Worm (Caenorhabditis elegans) whole organism, L1 larva: ENCODE measurements around the gene F48B9.3.

Experiments used
- C04F5.9 ChIP-seq: sonication (generic microtip); optimal IDR thresholded peaks from 2 replicates; lab custom pipeline; 2016; ENCODE audit warnings: missing genetic modification characterization, missing compliant biosample characterization
- ceh-82 ChIP-seq, 3 experiments: fragments of 150-350 bp in 1 of 3; sonication (generic microtip) in 2 of 3; optimal IDR thresholded peaks; 2 replicates each; lab custom pipeline; 2014 to 2017; ENCODE audit warnings: missing biosample characterization in 3 of 3, missing genetic modification characterization in 3 of 3
- fos-1 ChIP-seq: fragments of 150-350 bp; optimal IDR thresholded peaks from 2 replicates; lab custom pipeline; 2014; ENCODE audit warnings: missing biosample characterization, missing genetic modification characterization
- lin-13 ChIP-seq: fragments of 150-350 bp; optimal IDR thresholded peaks from 2 replicates; lab custom pipeline; 2014; ENCODE audit warnings: missing biosample characterization, missing genetic modification reagents, missing genetic modification characterization
- mdl-1 ChIP-seq, 2 experiments: fragments of 150-350 bp; optimal IDR thresholded peaks; 2 replicates each; lab custom pipeline; 2014 to 2017; ENCODE audit warnings: missing biosample characterization in 2 of 2, missing genetic modification characterization in 2 of 2, inconsistent platforms in 1 of 2
- nhr-11 ChIP-seq: fragments of 150-350 bp; optimal IDR thresholded peaks from 2 replicates; lab custom pipeline; 2014; ENCODE audit warnings: missing biosample characterization, missing genetic modification characterization
- nhr-12 ChIP-seq: sonication (generic microtip); optimal IDR thresholded peaks from 2 replicates; lab custom pipeline; 2017; ENCODE audit warnings: missing biosample characterization, missing genetic modification characterization
- nhr-76 ChIP-seq: sonication (generic microtip); optimal IDR thresholded peaks from 2 replicates; lab custom pipeline; 2017; ENCODE audit warnings: missing biosample characterization, missing genetic modification characterization
- snpc-4 ChIP-seq: fragments of 150-350 bp; optimal IDR thresholded peaks from 2 replicates; lab custom pipeline; 2014; ENCODE audit warnings: missing biosample characterization, missing genetic modification characterization
- sup-37 ChIP-seq: fragments of 200-800 bp; sonication (Bioruptor generic); optimal IDR thresholded peaks from 2 replicates; lab custom pipeline; 2018; ENCODE audit warnings: mild to moderate bottlenecking, missing genetic modification characterization, missing compliant biosample characterization
- zip-4 ChIP-seq: fragments of 200-800 bp; sonication (Bioruptor generic); optimal IDR thresholded peaks from 2 replicates; lab custom pipeline; 2018; ENCODE audit warnings: mild to moderate bottlenecking, missing genetic modification characterization, moderate library complexity, missing compliant biosample characterization

DNA sequence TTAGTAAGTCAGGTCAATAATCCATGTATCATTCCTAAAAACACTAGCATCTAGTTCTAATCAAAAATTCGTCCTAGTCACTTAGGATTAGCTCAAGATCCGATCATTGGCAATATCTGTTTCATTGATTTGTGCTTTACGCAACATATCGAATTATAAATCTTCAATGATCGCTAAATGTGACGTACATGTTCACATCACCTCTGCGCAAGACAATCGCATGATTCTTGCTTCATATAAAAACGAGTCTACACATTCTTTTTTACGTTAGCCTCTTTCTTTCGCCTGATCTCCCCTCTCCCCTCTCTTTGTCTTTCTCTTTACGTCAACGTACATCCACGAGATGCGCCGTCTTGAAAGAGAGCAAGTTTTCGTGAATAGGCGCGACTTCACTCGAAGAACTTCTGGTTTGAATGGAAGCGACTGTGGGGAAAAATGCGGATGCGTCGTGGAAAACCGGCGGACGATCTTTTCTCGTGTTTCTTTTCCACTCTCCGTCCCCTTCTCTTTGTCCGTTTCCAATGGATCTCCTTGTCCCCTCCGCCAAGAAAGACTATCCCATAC lies 48.5 kb upstream of the F48B9.3 start:
- TF ChIP-seq fos-1 (tag; lab: Kevin White, UChicago) (no peak), nhr-12 (tag; lab: Kevin White, UChicago) (no peak), nhr-11 (tag; lab: Kevin White, UChicago) (no peak), snpc-4 (tag; lab: Kevin White, UChicago) (no peak), ceh-82 (tag; optimal IDR thresholded peaks at IDR 0.05; lab: Kevin White, UChicago) (no peak), lin-13 (no peak), sup-37 (GFP tag; lab: Kevin White, UChicago) (no peak), C04F5.9 (tag; lab: Kevin White, UChicago) (no peak), zip-4 (GFP tag; lab: Kevin White, UChicago) (no peak), mdl-1 (tag; optimal IDR thresholded peaks at IDR 0.05; lab: Kevin White, UChicago) (no peak), nhr-76 (tag; lab: Kevin White, UChicago) (no peak)
